Fruit fly (Drosophila melanogaster): ENCODE measurements around the gene mRpL9.

mRpL9 gene

DNA sequence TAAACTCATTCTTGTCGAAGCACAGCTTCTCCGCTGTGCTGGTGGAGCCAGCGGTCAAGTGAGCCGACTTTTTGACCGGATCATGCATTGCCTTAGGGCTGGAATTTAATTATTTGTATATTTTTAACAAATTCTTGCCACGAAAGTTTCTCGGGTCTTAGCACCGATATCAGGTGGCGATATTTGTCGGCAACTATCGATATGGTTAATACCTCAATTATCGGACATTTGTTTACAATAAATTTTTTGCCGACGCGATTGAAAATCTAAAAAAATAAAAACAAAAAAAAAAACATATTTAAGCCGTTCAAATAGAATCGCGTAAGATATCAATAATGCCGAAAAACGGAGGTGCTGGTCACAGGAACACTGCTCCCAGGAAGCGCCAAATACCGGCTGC lies 31.0 kb downstream of the mRpL9 start, which contains the start of the genes Cog2 and Trax (continued):
- TF ChIP-seq CG15011 (GFP tag; optimal IDR thresholded peaks at IDR 0.05) = no peak
- TF ChIP-seq CG11093 (GFP tag; IDR thresholded peaks at IDR 0.05) = no peak
- TF ChIP-seq Bdp1 (GFP tag; optimal IDR thresholded peaks at IDR 0.05) = no peak
- no peak for TF ChIP-seq cato (GFP tag; optimal IDR thresholded peaks at IDR 0.05; ENCODE audit: borderline replicate concordance)
- TF ChIP-seq onecut (GFP tag; IDR thresholded peaks at IDR 0.05) = no peak
- TF ChIP-seq kah (GFP tag; optimal IDR thresholded peaks at IDR 0.05) = no peak
- TF ChIP-seq CG4730 (GFP tag; IDR thresholded peaks at IDR 0.05) = no peak
- TF ChIP-seq Oaz (GFP tag; IDR thresholded peaks at IDR 0.05) = no peak
- peak; percentile 7 for TF ChIP-seq CG1603 (tag; optimal IDR thresholded peaks at IDR 0.05)
- no peak for TF ChIP-seq CG8359 (GFP tag; optimal IDR thresholded peaks at IDR 0.05; ENCODE audit: borderline replicate concordance)
- TF ChIP-seq gcm (GFP tag; optimal IDR thresholded peaks at IDR 0.05) = no peak
- TF ChIP-seq CG18476 (GFP tag; optimal IDR thresholded peaks at IDR 0.05) = no peak
- no peak for TF ChIP-seq CG14014 (GFP tag; IDR thresholded peaks at IDR 0.05)
- no peak for TF ChIP-seq Doc2 (GFP tag; IDR thresholded peaks at IDR 0.05)
- peak; percentile 60 for TF ChIP-seq CG10267 (tag; optimal IDR thresholded peaks at IDR 0.05)
- TF ChIP-seq Dad (GFP tag; optimal IDR thresholded peaks at IDR 0.05) = no peak
- TF ChIP-seq jigr1 (GFP tag; IDR thresholded peaks at IDR 0.05) = no peak
- no peak for TF ChIP-seq mam (GFP tag; optimal IDR thresholded peaks at IDR 0.05)
- TF ChIP-seq Scr (GFP tag; IDR thresholded peaks at IDR 0.05; ENCODE audit: partially characterized antibody) = peak; percentile 92
- TF ChIP-seq CG7271 (tag; optimal IDR thresholded peaks at IDR 0.05) = no peak
- no peak for TF ChIP-seq luna (GFP tag; optimal IDR thresholded peaks at IDR 0.05)
- TF ChIP-seq CG4424 (GFP tag; optimal IDR thresholded peaks at IDR 0.05) = no peak
- TF ChIP-seq pho (GFP tag; optimal IDR thresholded peaks at IDR 0.05) = no peak
- no peak for TF ChIP-seq Meics (GFP tag; optimal IDR thresholded peaks at IDR 0.05)
- no peak for TF ChIP-seq abd-A (tag; optimal IDR thresholded peaks at IDR 0.05)
- no peak for TF ChIP-seq crc (GFP tag; optimal IDR thresholded peaks at IDR 0.05)
- TF ChIP-seq unpg (GFP tag; optimal IDR thresholded peaks at IDR 0.05) = no peak
- no peak for TF ChIP-seq CG13775 (GFP tag; optimal IDR thresholded peaks at IDR 0.05)
- no peak for TF ChIP-seq MTF-1 (GFP tag; optimal IDR thresholded peaks at IDR 0.05; ENCODE audit: borderline replicate concordance)
- no peak for TF ChIP-seq az2 (GFP tag; optimal IDR thresholded peaks at IDR 0.05)
- no peak for TF ChIP-seq Rfx (GFP tag; IDR thresholded peaks at IDR 0.05)
- no peak for TF ChIP-seq HmgD (GFP tag; optimal IDR thresholded peaks at IDR 0.05)
- TF ChIP-seq CG18619 (GFP tag; optimal IDR thresholded peaks at IDR 0.05) = no peak
- no peak for TF ChIP-seq ham (GFP tag; IDR thresholded peaks at IDR 0.05)
- no peak for TF ChIP-seq Side (GFP tag; optimal IDR thresholded peaks at IDR 0.05)
- TF ChIP-seq lola (GFP tag; optimal IDR thresholded peaks at IDR 0.05) = no peak
- TF ChIP-seq Taf1 (GFP tag; IDR thresholded peaks at IDR 0.05) = no peak
- no peak for TF ChIP-seq CG10274 (GFP tag; optimal IDR thresholded peaks at IDR 0.05)
- no peak for TF ChIP-seq twi (tag; optimal IDR thresholded peaks at IDR 0.05)
- TF ChIP-seq CG12104 (GFP tag; optimal IDR thresholded peaks at IDR 0.05) = no peak
- TF ChIP-seq en (GFP tag; optimal IDR thresholded peaks at IDR 0.05) = no peak
- TF ChIP-seq Sin3A (optimal IDR thresholded peaks at IDR 0.05) = peak; percentile 41
- TF ChIP-seq unc-4 (GFP tag; IDR thresholded peaks at IDR 0.05; ENCODE audit: partially characterized antibody) = peak; percentile 95
- no peak for TF ChIP-seq CG5180 (GFP tag; optimal IDR thresholded peaks at IDR 0.05)
- TF ChIP-seq cad (GFP tag; optimal IDR thresholded peaks at IDR 0.05) = no peak
- no peak for TF ChIP-seq CG9817 (tag; optimal IDR thresholded peaks at IDR 0.05)
- TF ChIP-seq CG16779 (GFP tag; IDR thresholded peaks at IDR 0.05) = no peak
- no peak for TF ChIP-seq Fer3 (tag; optimal IDR thresholded peaks at IDR 0.05)
- TF ChIP-seq CG17359 (tag; optimal IDR thresholded peaks at IDR 0.05) = no peak
- no peak for TF ChIP-seq CG33557 (GFP tag; optimal IDR thresholded peaks at IDR 0.05)
- TF ChIP-seq CG34376 (GFP tag; optimal IDR thresholded peaks at IDR 0.05) = no peak
- no peak for TF ChIP-seq CG12744 (GFP tag; optimal IDR thresholded peaks at IDR 0.05)
